Fruit fly (Drosophila melanogaster): ENCODE data around the gene Jon65Aii.

Gene Jon65Aii

dm6 chr3L:6071454-6072189 lies 19.5 kb downstream of the Jon65Aii start, which contains the start of gene CG6602 (continued):
- peak; percentile 37 for TF ChIP-seq CG13894 (tag; optimal IDR thresholded peaks at IDR 0.05)
- TF ChIP-seq CG31224 (GFP tag; IDR thresholded peaks at IDR 0.05), result peak; percentile 73
- peak; percentile 53 for TF ChIP-seq Mad (GFP tag; optimal IDR thresholded peaks at IDR 0.05)
- peak; percentile 70 for TF ChIP-seq CG1233 (GFP tag; optimal IDR thresholded peaks at IDR 0.05)
- peak; percentile 46 for TF ChIP-seq CG2116 (GFP tag; optimal IDR thresholded peaks at IDR 0.05)
- peak; percentile 63 for TF ChIP-seq Vsx1 (GFP tag; optimal IDR thresholded peaks at IDR 0.05)
- peak; percentile 74 for TF ChIP-seq CG6175 (GFP tag; IDR thresholded peaks at IDR 0.05)
- peak; percentile 81 for TF ChIP-seq CG13296 (GFP tag; optimal IDR thresholded peaks at IDR 0.05)
- peak; percentile 54 for TF ChIP-seq CG9727 (GFP tag; optimal IDR thresholded peaks at IDR 0.05)
- TF ChIP-seq CG30020 (tag; optimal IDR thresholded peaks at IDR 0.05), result no peak
- TF ChIP-seq CG16815 (GFP tag; optimal IDR thresholded peaks at IDR 0.05), result peak; percentile 35
- no peak for TF ChIP-seq CG31388 (GFP tag; optimal IDR thresholded peaks at IDR 0.05)
- TF ChIP-seq pita (GFP tag; optimal IDR thresholded peaks at IDR 0.05), result peak; percentile 37
- TF ChIP-seq gt (GFP tag; IDR thresholded peaks at IDR 0.05), result peak; percentile 67
- peak; percentile 21 for TF ChIP-seq maf-S (GFP tag; optimal IDR thresholded peaks at IDR 0.05)
- no peak for TF ChIP-seq CG17568 (GFP tag; optimal IDR thresholded peaks at IDR 0.05)
- TF ChIP-seq Hr3 (GFP tag; optimal IDR thresholded peaks at IDR 0.05), result peak; percentile 51
- TF ChIP-seq CG5245 (GFP tag; optimal IDR thresholded peaks at IDR 0.05), result peak; percentile 43
- TF ChIP-seq ftz-f1 (GFP tag; optimal IDR thresholded peaks at IDR 0.05), result no peak
- peak; percentile 53 for TF ChIP-seq CoRest (tag; optimal IDR thresholded peaks at IDR 0.05)
- TF ChIP-seq Taf1 (GFP tag; IDR thresholded peaks at IDR 0.05), result no peak; the same call in 1 of the 2 replicates
- TF ChIP-seq Dbx (GFP tag; IDR thresholded peaks at IDR 0.05), result peak; percentile 78
- no peak for TF ChIP-seq vnd (GFP tag; IDR thresholded peaks at IDR 0.05; ENCODE audit: partially characterized antibody)
- TF ChIP-seq ken (GFP tag; IDR thresholded peaks at IDR 0.05), result peak; percentile 84
- peak; percentile 65 for TF ChIP-seq BtbVII (GFP tag; optimal IDR thresholded peaks at IDR 0.05)
- no peak for TF ChIP-seq CG2129 (GFP tag; IDR thresholded peaks at IDR 0.05; ENCODE audit: partially characterized antibody)
- no peak for TF ChIP-seq Dref (GFP tag; IDR thresholded peaks at IDR 0.05)
- TF ChIP-seq CG8359 (GFP tag; optimal IDR thresholded peaks at IDR 0.05; ENCODE audit: borderline replicate concordance), result peak; percentile 51
- TF ChIP-seq usp (GFP tag; optimal IDR thresholded peaks at IDR 0.05), result no peak
- peak in 1 of 2 experiments; percentile 28 for TF ChIP-seq insv (GFP tag; optimal IDR thresholded peaks at IDR 0.05)
- peak; percentile 72; the same call in 2 of the 3 replicates for TF ChIP-seq Mrtf (GFP tag; IDR thresholded peaks at IDR 0.05)
- peak; percentile 55 for TF ChIP-seq CG10267 (tag; optimal IDR thresholded peaks at IDR 0.05)
- TF ChIP-seq Ets97D (GFP tag; optimal IDR thresholded peaks at IDR 0.05), result peak; percentile 99
- TF ChIP-seq Gsc (GFP tag; IDR thresholded peaks at IDR 0.05), result no peak
- TF ChIP-seq p53 (GFP tag; optimal IDR thresholded peaks at IDR 0.05), result peak; percentile 34
- TF ChIP-seq CG18599 (GFP tag; optimal IDR thresholded peaks at IDR 0.05), result peak; percentile 76
- TF ChIP-seq CG17359 (tag; optimal IDR thresholded peaks at IDR 0.05), result peak; percentile 76
- peak; percentile 66 for TF ChIP-seq ssp (GFP tag; IDR thresholded peaks at IDR 0.05)
- peak; percentile 77 for TF ChIP-seq sr (GFP tag; IDR thresholded peaks at IDR 0.05)
- peak; percentile 73 for TF ChIP-seq CG7839 (tag; optimal IDR thresholded peaks at IDR 0.05)
- TF ChIP-seq gcm2 (GFP tag; optimal IDR thresholded peaks at IDR 0.05), result no peak
- TF ChIP-seq CG3281 (GFP tag; optimal IDR thresholded peaks at IDR 0.05), result peak; percentile 83
- no peak for TF ChIP-seq sqz (GFP tag; optimal IDR thresholded peaks at IDR 0.05)
- peak; percentile 29 for TF ChIP-seq CG15601 (tag; optimal IDR thresholded peaks at IDR 0.05)
- no peak for TF ChIP-seq ara (GFP tag; IDR thresholded peaks at IDR 0.05)
- TF ChIP-seq CG5953 (GFP tag; IDR thresholded peaks at IDR 0.05), result no peak
- TF ChIP-seq CG15479 (GFP tag; optimal IDR thresholded peaks at IDR 0.05), result no peak
- peak; percentile 59 for TF ChIP-seq CG31441 (GFP tag; IDR thresholded peaks at IDR 0.05)
- TF ChIP-seq HmgZ (tag; optimal IDR thresholded peaks at IDR 0.05), result peak; percentile 37

Data from whole organism, embryonic.